Fruit fly (Drosophila melanogaster) whole organism, embryonic: ENCODE data around the gene CG11052.

Experiments used
- Adf1 ChIP-seq: fragments of 200-800 bp; sonication (Bioruptor generic); IDR thresholded peaks from 2 replicates; pipeline ENCODE4 v1.3.6; 2022; ENCODE audit warnings: missing biosample characterization, missing genetic modification characterization
- Aef1 ChIP-seq: fragments of 200-800 bp; sonication (Bioruptor generic); IDR thresholded peaks from 3 replicates; pipeline ENCODE4 v1.3.6; 2022; ENCODE audit warnings: missing biosample characterization, missing genetic modification characterization
- Awh ChIP-seq: fragments of 200-800 bp; sonication (Bioruptor generic); IDR thresholded peaks from 2 replicates; pipeline ENCODE4, ENCODE4 v1.3.6; 2022; ENCODE audit warnings: missing biosample characterization, missing genetic modification characterization
- BEAF-32 ChIP-seq: fragments of 200-800 bp; sonication (Bioruptor generic); optimal IDR thresholded peaks from 3 replicates; lab custom pipeline; 2017; ENCODE audit warnings: missing biosample characterization, missing genetic modification characterization, mild to moderate bottlenecking, moderate library complexity, missing genetic modification reagents
- Bteb2 ChIP-seq: fragments of 200-800 bp; sonication (Bioruptor generic); optimal IDR thresholded peaks from 2 replicates; lab custom pipeline; 2016; ENCODE audit warnings: missing biosample characterization, missing genetic modification characterization
- CG11093 ChIP-seq: fragments of 200-800 bp; sonication (Bioruptor generic); IDR thresholded peaks from 3 replicates; pipeline ENCODE4 v1.3.6; 2022; ENCODE audit warnings: missing biosample characterization, missing genetic modification characterization
- CG13424 ChIP-seq: fragments of 200-800 bp; sonication (Bioruptor generic); optimal IDR thresholded peaks from 2 replicates; lab custom pipeline; 2019; ENCODE audit warnings: missing biosample characterization, mild to moderate bottlenecking, missing genetic modification characterization, moderate library complexity
- CG1529 ChIP-seq: fragments of 200-800 bp; sonication (Bioruptor generic); optimal IDR thresholded peaks from 3 replicates; lab custom pipeline; 2018; ENCODE audit warnings: missing biosample characterization, missing genetic modification characterization
- CG17829 ChIP-seq: fragments of 200-800 bp; optimal IDR thresholded peaks from 2 replicates; lab custom pipeline; 2019; ENCODE audit warnings: missing biosample characterization, mild to moderate bottlenecking, missing genetic modification characterization, moderate library complexity
- CG18764 ChIP-seq: fragments of 200-800 bp; sonication (Bioruptor generic); optimal IDR thresholded peaks from 3 replicates; lab custom pipeline; 2016; ENCODE audit warnings: missing biosample characterization, missing genetic modification characterization
- CG2120 ChIP-seq: fragments of 200-800 bp; sonication (Bioruptor generic); optimal IDR thresholded peaks from 3 replicates; lab custom pipeline; 2016; ENCODE audit warnings: missing biosample characterization, missing genetic modification characterization
- CG2678 ChIP-seq: fragments of 200-800 bp; sonication (Bioruptor generic); optimal IDR thresholded peaks from 3 replicates; lab custom pipeline; 2019; ENCODE audit warnings: missing biosample characterization, mild to moderate bottlenecking, missing genetic modification characterization, moderate library complexity
- CG2875 ChIP-seq: fragments of 200-800 bp; sonication (Bioruptor generic); optimal IDR thresholded peaks from 2 replicates; lab custom pipeline; 2017; ENCODE audit warnings: missing biosample characterization, mild to moderate bottlenecking, missing genetic modification characterization, missing genetic modification reagents
- CG3065 ChIP-seq: fragments of 200-800 bp; sonication (Bioruptor generic); optimal IDR thresholded peaks from 2 replicates; lab custom pipeline; 2016; ENCODE audit warnings: missing biosample characterization, missing genetic modification characterization
- CG34224 ChIP-seq: fragments of 200-800 bp; sonication (Bioruptor generic); IDR thresholded peaks from 3 replicates; pipeline ENCODE4 v1.3.6; 2022; ENCODE audit warnings: missing biosample characterization, missing genetic modification characterization; ENCODE audit not compliant: partially characterized antibody
- CG4424 ChIP-seq: fragments of 200-800 bp; sonication (Bioruptor generic); optimal IDR thresholded peaks from 3 replicates; lab custom pipeline; 2016; ENCODE audit warnings: missing biosample characterization, missing genetic modification characterization
- CG6254 ChIP-seq: fragments of 200-800 bp; sonication (Bioruptor generic); optimal IDR thresholded peaks from 3 replicates; lab custom pipeline; 2017; ENCODE audit warnings: mild to moderate bottlenecking, missing biosample characterization, missing genetic modification reagents, missing genetic modification characterization
- CG7271 ChIP-seq: fragments of 200-800 bp; sonication (Bioruptor generic); optimal IDR thresholded peaks from 2 replicates; lab custom pipeline; 2018; ENCODE audit warnings: missing biosample characterization, mild to moderate bottlenecking, missing genetic modification characterization, moderate library complexity
- CG7839 ChIP-seq: fragments of 200-800 bp; sonication (Bioruptor generic); optimal IDR thresholded peaks from 3 replicates; lab custom pipeline; 2018; ENCODE audit warnings: missing biosample characterization, mild to moderate bottlenecking, missing genetic modification characterization, moderate library complexity
- CG7963 ChIP-seq: fragments of 200-800 bp; sonication (Bioruptor generic); IDR thresholded peaks from 3 replicates; pipeline ENCODE4 v1.3.6; 2022; ENCODE audit warnings: missing biosample characterization, missing genetic modification characterization; ENCODE audit not compliant: partially characterized antibody
- Dad ChIP-seq: fragments of 200-800 bp; sonication (Bioruptor generic); optimal IDR thresholded peaks from 3 replicates; lab custom pipeline; 2016; ENCODE audit warnings: missing biosample characterization, missing genetic modification characterization
- Dbx ChIP-seq: fragments of 200-800 bp; sonication (Bioruptor generic); IDR thresholded peaks from 3 replicates; pipeline ENCODE4 v1.3.6; 2022; ENCODE audit warnings: missing biosample characterization, missing genetic modification characterization
- Dref ChIP-seq: fragments of 200-800 bp; sonication (Bioruptor generic); IDR thresholded peaks from 2 replicates; pipeline ENCODE4 v1.3.6; 2022; ENCODE audit warnings: missing biosample characterization, missing genetic modification characterization
- ERR ChIP-seq: fragments of 200-800 bp; sonication (Bioruptor generic); optimal IDR thresholded peaks from 2 replicates; lab custom pipeline; 2016; ENCODE audit warnings: missing biosample characterization, missing genetic modification characterization
- Eip74EF ChIP-seq, 2 experiments: fragments of 200-800 bp in 1 of 2; fragments of >200 bp in 1 of 2; sonication (Bioruptor generic) in 1 of 2; optimal IDR thresholded peaks; 2 replicates each; lab custom pipeline; 2017 to 2019; ENCODE audit warnings: missing biosample characterization in 2 of 2, missing genetic modification characterization in 2 of 2, mild to moderate bottlenecking in 1 of 2, moderate library complexity in 1 of 2
- Elba2 ChIP-seq: fragments of 200-800 bp; sonication (Bioruptor generic); optimal IDR thresholded peaks from 3 replicates; lab custom pipeline; 2016; ENCODE audit warnings: missing biosample characterization, missing genetic modification characterization
- H2.0 ChIP-seq: fragments of 200-800 bp; sonication (Bioruptor generic); IDR thresholded peaks from 2 replicates; pipeline ENCODE4 v1.3.6; 2022; ENCODE audit warnings: missing biosample characterization, missing genetic modification characterization
- Med ChIP-seq: fragments of 200-800 bp; sonication (Bioruptor generic); peaks from one replicate; lab custom pipeline; 2016; ENCODE audit warnings: missing biosample characterization, missing genetic modification characterization, mild to moderate bottlenecking, inconsistent platforms, moderate library complexity
- Nf-YC ChIP-seq: fragments of 200-800 bp; optimal IDR thresholded peaks from 3 replicates; lab custom pipeline; 2019; ENCODE audit warnings: missing biosample characterization, mild to moderate bottlenecking, missing genetic modification characterization, moderate library complexity
- Scr ChIP-seq: fragments of 200-800 bp; sonication (Bioruptor generic); IDR thresholded peaks from 2 replicates; pipeline ENCODE4 v1.3.6; 2022; ENCODE audit warnings: missing biosample characterization, missing genetic modification characterization; ENCODE audit not compliant: partially characterized antibody
- Sry-β ChIP-seq: fragments of 200-800 bp; sonication (Bioruptor generic); optimal IDR thresholded peaks from 2 replicates; lab custom pipeline; 2018; ENCODE audit warnings: missing biosample characterization, mild to moderate bottlenecking, missing genetic modification characterization, moderate library complexity
- Stat92E ChIP-seq, 3 experiments: fragments of >200 bp in 2 of 3; fragments of 200-800 bp in 1 of 3; sonication (Bioruptor generic) in 1 of 3; optimal IDR thresholded peaks; 2 replicates each; lab custom pipeline; 2017 to 2019; ENCODE audit warnings: missing biosample characterization in 3 of 3, missing genetic modification characterization in 3 of 3, mild to moderate bottlenecking in 1 of 3, moderate library complexity in 1 of 3
- YL-1 ChIP-seq: fragments of 200-800 bp; sonication (Bioruptor generic); optimal IDR thresholded peaks from 3 replicates; lab custom pipeline; 2017; ENCODE audit warnings: missing biosample characterization, mild to moderate bottlenecking, missing genetic modification characterization
- ap ChIP-seq: fragments of 200-800 bp; sonication (Bioruptor generic); IDR thresholded peaks from 2 replicates; pipeline ENCODE4 v1.3.6; 2022; ENCODE audit warnings: missing biosample characterization, missing genetic modification characterization
- bbx ChIP-seq: fragments of 200-800 bp; sonication (Bioruptor generic); IDR thresholded peaks from 2 replicates; pipeline ENCODE4 v1.3.6; 2022; ENCODE audit warnings: missing biosample characterization, missing genetic modification characterization; ENCODE audit not compliant: partially characterized antibody
- caup ChIP-seq: fragments of 200-800 bp; sonication (Bioruptor generic); optimal IDR thresholded peaks from 3 replicates; lab custom pipeline; 2017; ENCODE audit warnings: missing biosample characterization, mild to moderate bottlenecking, missing genetic modification characterization, moderate library complexity; ENCODE audit not compliant: severe bottlenecking
- lov ChIP-seq, 2 experiments: fragments of 200-800 bp in 1 of 2; fragments of >200 bp in 1 of 2; sonication (Bioruptor generic) in 1 of 2; IDR thresholded peaks in 1 of 2; optimal IDR thresholded peaks in 1 of 2; 2 replicates in 1 of 2; 3 replicates in 1 of 2; pipeline versions ENCODE4 v1.3.6 to Lab custom; 2017 to 2022; ENCODE audit warnings: missing biosample characterization in 1 of 2, missing genetic modification characterization in 1 of 2
- mam ChIP-seq: fragments of 200-800 bp; sonication (Bioruptor generic); optimal IDR thresholded peaks from 3 replicates; lab custom pipeline; 2016; ENCODE audit warnings: missing biosample characterization, missing genetic modification characterization
- nerfin-2 ChIP-seq: fragments of 200-800 bp; sonication (Bioruptor generic); IDR thresholded peaks from 2 replicates; pipeline ENCODE4 v1.3.6; 2022; ENCODE audit warnings: missing biosample characterization, missing genetic modification characterization; ENCODE audit not compliant: partially characterized antibody
- otp ChIP-seq: fragments of 200-800 bp; sonication (Bioruptor generic); IDR thresholded peaks from 3 replicates; pipeline ENCODE4, ENCODE4 v1.3.6; 2022; ENCODE audit warnings: missing biosample characterization, missing genetic modification characterization
- pan ChIP-seq, 4 experiments: fragments of >200 bp in 3 of 4; fragments of 200-800 bp in 1 of 4; sonication (Bioruptor generic) in 1 of 4; optimal IDR thresholded peaks in 3 of 4; IDR thresholded peaks in 1 of 4; 2 replicates each; pipeline versions ENCODE4 v1.3.6 to Lab custom; 2017 to 2022; ENCODE audit warnings: missing biosample characterization in 2 of 4, missing genetic modification characterization in 2 of 4, mixed read lengths in 1 of 4
- shn ChIP-seq: fragments of 200-800 bp; sonication (Bioruptor generic); optimal IDR thresholded peaks from 3 replicates; lab custom pipeline; 2016; ENCODE audit warnings: missing biosample characterization, missing genetic modification characterization
- sr ChIP-seq: fragments of 200-800 bp; sonication (Bioruptor generic); IDR thresholded peaks from 3 replicates; pipeline ENCODE4 v1.3.6; 2022; ENCODE audit warnings: missing biosample characterization, missing genetic modification characterization
- sug ChIP-seq: fragments of 200-800 bp; optimal IDR thresholded peaks from 2 replicates; lab custom pipeline; 2019; ENCODE audit warnings: missing biosample characterization, mild to moderate bottlenecking, missing genetic modification characterization, moderate library complexity
- unc-4 ChIP-seq: fragments of 200-800 bp; sonication (Bioruptor generic); IDR thresholded peaks from 2 replicates; pipeline ENCODE4 v1.3.6; 2022; ENCODE audit warnings: missing biosample characterization, missing genetic modification characterization; ENCODE audit not compliant: partially characterized antibody
- vnd ChIP-seq: fragments of 200-800 bp; sonication (Bioruptor generic); IDR thresholded peaks from 3 replicates; pipeline ENCODE4 v1.3.6; 2022; ENCODE audit warnings: missing biosample characterization, missing genetic modification characterization; ENCODE audit not compliant: partially characterized antibody
- zfh1 ChIP-seq: fragments of 200-800 bp; sonication (Bioruptor generic); IDR thresholded peaks from 3 replicates; pipeline ENCODE4 v1.3.6; 2022; ENCODE audit warnings: missing biosample characterization, missing genetic modification characterization

CG11052 gene

dm6 chr3R:8032923-8033478, 23.9 kb upstream of the CG11052 start, which contains the start of the genes CG11035 and unc-45 (continued):
- no peak for TF ChIP-seq CG1529 (GFP tag; lab: Kevin White, UChicago)
- no peak for TF ChIP-seq ap
- TF ChIP-seq CG34224 (GFP tag; lab: Robert Waterston, UW) = peak; percentile 64; the same call in 2 of the 3 replicates
- TF ChIP-seq CG2678 = no peak
- peak; percentile 45; the same call in 1 of the 2 replicates for TF ChIP-seq nerfin-2
- peak; percentile 61; the same call in 2 of the 3 replicates for TF ChIP-seq vnd (GFP tag; lab: Robert Waterston, UW)
- TF ChIP-seq CG13424 (tag; lab: Kevin White, UChicago) = peak; percentile 60
- TF ChIP-seq Stat92E (GFP tag; optimal IDR thresholded peaks at IDR 0.05; lab: Kevin White, UChicago) = no peak
- TF ChIP-seq Eip74EF (GFP tag; optimal IDR thresholded peaks at IDR 0.05; lab: Kevin White, UChicago) = no peak
- no peak for TF ChIP-seq otp (GFP tag; lab: Robert Waterston, UW)
- TF ChIP-seq Med (GFP tag; lab: Kevin White, UChicago) = peak; percentile 50
- TF ChIP-seq lov (optimal IDR thresholded peaks at IDR 0.05; lab: Kevin White, UChicago) = no peak
- TF ChIP-seq lov (GFP tag; IDR thresholded peaks at IDR 0.05; lab: Robert Waterston, UW) = no peak
- TF ChIP-seq CG7963 = 0 out of 3 replicates have a peak, but pooled peaks have one; percentile 42
- no peak for TF ChIP-seq Awh
- no peak for TF ChIP-seq CG3065 (GFP tag; lab: Kevin White, UChicago)
- peak; percentile 42 for TF ChIP-seq Dad (GFP tag; lab: Kevin White, UChicago)
- no peak for TF ChIP-seq Adf1 (GFP tag; lab: Robert Waterston, UW)
- no peak for TF ChIP-seq pan (optimal IDR thresholded peaks at IDR 0.05; lab: Kevin White, UChicago)
- no peak for TF ChIP-seq pan (GFP tag; optimal IDR thresholded peaks at IDR 0.05 in 1 of 2, IDR thresholded peaks at IDR 0.05 in 1 of 2)
- 0 out of 3 replicates have a peak, but pooled peaks have one; percentile 20 for TF ChIP-seq Aef1 (GFP tag; lab: Robert Waterston, UW)
- TF ChIP-seq CG4424 (GFP tag; lab: Kevin White, UChicago) = peak; percentile 33
- TF ChIP-seq shn (GFP tag; lab: Kevin White, UChicago) = no peak
- no peak for TF ChIP-seq sr (GFP tag; lab: Robert Waterston, UW)
- TF ChIP-seq sug (tag; lab: Kevin White, UChicago) = peak; percentile 62
- peak; percentile 41; the same call in 1 of the 3 replicates for TF ChIP-seq Dbx
- no peak for TF ChIP-seq CG7271
- TF ChIP-seq ERR (GFP tag; lab: Kevin White, UChicago) = no peak
- no peak for TF ChIP-seq CG6254 (GFP tag; lab: Kevin White, UChicago)
- no peak for TF ChIP-seq H2.0 (GFP tag; lab: Robert Waterston, UW)
- peak; percentile 26 for TF ChIP-seq CG18764 (GFP tag; lab: Kevin White, UChicago)
- peak; percentile 59 for TF ChIP-seq CG2120
- peak; percentile 48 for TF ChIP-seq CG7839
- no peak for TF ChIP-seq caup (GFP tag; lab: Kevin White, UChicago)
- TF ChIP-seq Scr (GFP tag; lab: Robert Waterston, UW) = peak; percentile 81
- TF ChIP-seq CG2875 (GFP tag; lab: Kevin White, UChicago) = no peak
- TF ChIP-seq zfh1 (GFP tag; lab: Robert Waterston, UW) = no peak
- peak; percentile 82 for TF ChIP-seq Dref
- TF ChIP-seq YL-1 = peak; percentile 61
- TF ChIP-seq unc-4 (GFP tag; lab: Robert Waterston, UW) = peak; percentile 78
- no peak for TF ChIP-seq Elba2 (GFP tag; lab: Kevin White, UChicago)
- peak; percentile 72 for TF ChIP-seq Nf-YC (tag; lab: Kevin White, UChicago)
- peak; percentile 89 for TF ChIP-seq Sry-β
- no peak for TF ChIP-seq CG11093 (GFP tag; lab: Robert Waterston, UW)
- TF ChIP-seq BEAF-32 (GFP tag; lab: Kevin White, UChicago) = peak; percentile 86
- TF ChIP-seq bbx (GFP tag; lab: Robert Waterston, UW) = peak; percentile 64
- TF ChIP-seq mam = peak; percentile 78
- no peak for TF ChIP-seq Bteb2 (GFP tag; lab: Kevin White, UChicago)
- TF ChIP-seq CG17829 = peak; percentile 64
